Worm (Caenorhabditis elegans): Measurements from ENCODE around the gene C36A4.11.
"Not testable (repeated sequence)": the region's sequence is repeated elsewhere in the genome, so short reads cannot be mapped to it uniquely, and the experiment has no call there.

DNA sequence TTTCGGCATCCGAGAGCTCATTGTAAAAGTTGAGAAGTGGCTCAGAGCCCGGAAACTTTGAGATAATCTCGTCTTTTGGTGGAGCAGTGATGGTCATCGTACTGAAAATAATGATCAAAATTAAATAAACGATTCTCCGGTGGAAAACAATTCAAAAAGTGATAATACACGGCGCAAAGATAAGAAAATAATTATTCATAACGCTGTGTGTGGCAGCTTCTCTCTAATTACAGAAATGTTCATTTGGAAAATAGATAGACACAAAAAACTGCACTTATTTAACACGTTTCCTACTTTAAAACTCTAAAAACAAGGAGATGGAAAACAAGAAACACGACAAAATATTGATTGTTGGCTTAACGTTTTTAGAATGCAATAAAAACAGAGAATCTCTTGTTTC is 3.1 kb downstream of the C36A4.11 start, which contains the start of gene C36A4.4:
- not testable (repeated sequence) for TF ChIP-seq nhr-11 (tag; optimal IDR thresholded peaks at IDR 0.05); unc-42 (tag; optimal IDR thresholded peaks at IDR 0.05); odd-2 (tag; optimal IDR thresholded peaks at IDR 0.05); unc-86 (tag; optimal IDR thresholded peaks at IDR 0.05); ama-1 (optimal IDR thresholded peaks at IDR 0.05); tbx-2 (tag; optimal IDR thresholded peaks at IDR 0.05)

Measured in whole organism, late embryonic.